Worm (Caenorhabditis elegans): ENCODE data around the gene nlp-14.

Gene nlp-14

DNA sequence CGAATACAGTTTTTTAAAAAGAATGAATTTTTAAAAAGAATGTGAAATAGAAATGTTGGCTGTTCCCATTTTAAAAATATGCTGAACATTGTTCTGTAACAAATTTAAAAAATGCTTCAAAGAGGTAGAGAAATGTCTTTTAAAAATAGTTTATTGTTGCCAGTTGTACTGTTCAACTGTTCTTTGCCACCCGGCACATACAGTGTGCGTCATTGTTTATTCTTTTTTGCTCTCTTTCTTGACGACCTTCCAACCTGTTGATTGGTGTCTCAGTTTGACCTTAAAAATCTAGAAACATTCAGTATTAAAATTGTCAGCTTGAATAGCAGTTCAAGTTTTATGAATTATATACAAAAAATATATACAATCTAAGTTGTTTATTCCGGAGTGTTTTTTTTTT is 12.4 kb upstream of the nlp-14 start:
- TF ChIP-seq ceh-36 (tag; optimal IDR thresholded peaks at IDR 0.05), result no peak
- no peak for TF ChIP-seq F13C5.2 (tag; optimal IDR thresholded peaks at IDR 0.05)
- no peak for TF ChIP-seq ceh-13 (GFP tag; optimal IDR thresholded peaks at IDR 0.05)
- TF ChIP-seq pes-1 (GFP tag; IDR thresholded peaks at IDR 0.05), result no peak
- no peak for TF ChIP-seq aly-1 (tag; optimal IDR thresholded peaks at IDR 0.05)
- TF ChIP-seq tbx-11 (GFP tag; IDR thresholded peaks at IDR 0.05), result no peak
- TF ChIP-seq sea-1 (GFP tag; conservative IDR thresholded peaks at IDR 0.05), result no peak
- no peak for TF ChIP-seq tbx-37 (GFP tag; conservative IDR thresholded peaks at IDR 0.05)
- TF ChIP-seq hmbx-1 (tag; optimal IDR thresholded peaks at IDR 0.05), result no peak
- TF ChIP-seq B0310.2 (tag; optimal IDR thresholded peaks at IDR 0.05), result no peak
- TF ChIP-seq hmg-4 (GFP tag; optimal IDR thresholded peaks at IDR 0.05), result no peak
- no peak for TF ChIP-seq scrt-1 (GFP tag; IDR thresholded peaks at IDR 0.05)
- no peak for TF ChIP-seq hnd-1 (tag; optimal IDR thresholded peaks at IDR 0.05)
- TF ChIP-seq ets-7 (tag; optimal IDR thresholded peaks at IDR 0.05), result no peak
- no peak for TF ChIP-seq flt-1 (GFP tag; IDR thresholded peaks at IDR 0.05)
- TF ChIP-seq tra-4 (tag; optimal IDR thresholded peaks at IDR 0.05), result no peak
- no peak for TF ChIP-seq ama-1 (optimal IDR thresholded peaks at IDR 0.05)

DNA sequence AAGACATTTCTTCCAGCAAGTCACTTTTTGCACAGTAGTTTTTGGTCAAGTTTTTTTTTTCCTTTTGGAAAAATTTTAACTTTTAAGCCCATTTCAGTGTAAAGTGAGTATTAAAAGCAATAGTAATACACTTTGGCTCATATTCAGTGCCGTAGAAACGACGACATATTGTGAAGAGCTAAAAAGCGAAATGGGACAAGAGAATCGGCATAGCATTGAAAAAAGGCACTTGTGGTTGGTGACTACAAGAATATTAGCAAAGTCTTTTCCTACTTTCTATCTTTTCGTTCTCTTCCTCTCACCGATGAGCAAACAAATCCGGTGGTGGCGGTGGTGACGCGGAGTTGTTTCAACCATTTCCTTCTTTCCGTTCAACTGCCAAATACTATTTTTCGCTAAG is 11.7 kb upstream of the nlp-14 start, which contains the start of gene acs-22:
TSS of gene acs-22 (plus strand) at position 301 of the 400 bp plus-strand sequence.
- TF ChIP-seq hmbx-1 (tag; optimal IDR thresholded peaks at IDR 0.05), result no peak
- TF ChIP-seq scrt-1 (GFP tag; IDR thresholded peaks at IDR 0.05), result no peak
- no peak for TF ChIP-seq aly-1 (tag; optimal IDR thresholded peaks at IDR 0.05)
- TF ChIP-seq hnd-1 (tag; optimal IDR thresholded peaks at IDR 0.05), result no peak
- TF ChIP-seq ets-7 (tag; optimal IDR thresholded peaks at IDR 0.05), result no peak
- TF ChIP-seq F13C5.2 (tag; optimal IDR thresholded peaks at IDR 0.05), result no peak
- no peak for TF ChIP-seq tra-4 (tag; optimal IDR thresholded peaks at IDR 0.05)
- no peak for TF ChIP-seq sea-1 (GFP tag; conservative IDR thresholded peaks at IDR 0.05)
- no peak for TF ChIP-seq flt-1 (GFP tag; IDR thresholded peaks at IDR 0.05)
- no peak for TF ChIP-seq tbx-37 (GFP tag; conservative IDR thresholded peaks at IDR 0.05)
- TF ChIP-seq pes-1 (GFP tag; IDR thresholded peaks at IDR 0.05), result no peak
- TF ChIP-seq ama-1 (optimal IDR thresholded peaks at IDR 0.05), result no peak
- TF ChIP-seq hmg-4 (GFP tag; optimal IDR thresholded peaks at IDR 0.05), result no peak
- no peak for TF ChIP-seq tbx-11 (GFP tag; IDR thresholded peaks at IDR 0.05)
- no peak for TF ChIP-seq ceh-36 (tag; optimal IDR thresholded peaks at IDR 0.05)
- no peak for TF ChIP-seq B0310.2 (tag; optimal IDR thresholded peaks at IDR 0.05)
- TF ChIP-seq ceh-13 (GFP tag; optimal IDR thresholded peaks at IDR 0.05), result no peak

DNA sequence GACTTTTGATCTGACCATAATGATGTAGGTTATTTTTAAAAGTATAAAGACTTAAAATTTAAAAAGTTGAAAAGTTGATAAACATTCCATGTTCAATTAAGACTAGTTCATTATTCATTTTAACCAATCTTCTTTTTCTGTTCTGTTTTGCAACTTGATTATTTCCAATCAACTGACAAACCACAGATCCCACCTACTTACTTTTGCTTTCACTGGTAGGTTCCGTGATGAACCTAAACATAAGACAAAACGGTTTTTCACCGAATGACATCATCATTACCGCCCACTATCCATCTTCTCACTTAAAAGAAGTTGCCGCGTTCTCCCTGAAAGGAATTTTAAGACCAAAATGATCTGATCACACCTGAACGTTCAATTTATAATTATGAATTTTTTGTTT is 10.5 kb upstream of the nlp-14 start:
- TF ChIP-seq aly-1 (tag; optimal IDR thresholded peaks at IDR 0.05) (no peak), F13C5.2 (tag; optimal IDR thresholded peaks at IDR 0.05) (no peak)

ce11 chrX:8926865-8927264 is 7.6 kb upstream of the nlp-14 start:
- no peak for TF ChIP-seq pes-1 (GFP tag; IDR thresholded peaks at IDR 0.05)
- TF ChIP-seq hmg-4 (GFP tag; optimal IDR thresholded peaks at IDR 0.05), result no peak
- TF ChIP-seq tbx-11 (GFP tag; IDR thresholded peaks at IDR 0.05), result no peak
- no peak for TF ChIP-seq ceh-36 (tag; optimal IDR thresholded peaks at IDR 0.05)
- no peak for TF ChIP-seq ets-7 (tag; optimal IDR thresholded peaks at IDR 0.05)
- TF ChIP-seq hnd-1 (tag; optimal IDR thresholded peaks at IDR 0.05), result no peak
- TF ChIP-seq ceh-13 (GFP tag; optimal IDR thresholded peaks at IDR 0.05), result no peak

- TF ChIP-seq ceh-13 (GFP tag; optimal IDR thresholded peaks at IDR 0.05) (no peak), tra-4 (tag; optimal IDR thresholded peaks at IDR 0.05) (no peak), flt-1 (GFP tag; IDR thresholded peaks at IDR 0.05) (no peak), aly-1 (tag; optimal IDR thresholded peaks at IDR 0.05) (no peak), hmbx-1 (tag; optimal IDR thresholded peaks at IDR 0.05) (no peak), scrt-1 (GFP tag; IDR thresholded peaks at IDR 0.05) (no peak), tbx-11 (GFP tag; IDR thresholded peaks at IDR 0.05) (no peak), ets-7 (tag; optimal IDR thresholded peaks at IDR 0.05) (no peak), ceh-36 (tag; optimal IDR thresholded peaks at IDR 0.05) (no peak), sea-1 (GFP tag; conservative IDR thresholded peaks at IDR 0.05) (no peak), F13C5.2 (tag; optimal IDR thresholded peaks at IDR 0.05) (no peak), pes-1 (GFP tag; IDR thresholded peaks at IDR 0.05) (no peak)
Measured at ce11 chrX:8926341-8926740, 7.1 kb upstream of the nlp-14 start.

DNA sequence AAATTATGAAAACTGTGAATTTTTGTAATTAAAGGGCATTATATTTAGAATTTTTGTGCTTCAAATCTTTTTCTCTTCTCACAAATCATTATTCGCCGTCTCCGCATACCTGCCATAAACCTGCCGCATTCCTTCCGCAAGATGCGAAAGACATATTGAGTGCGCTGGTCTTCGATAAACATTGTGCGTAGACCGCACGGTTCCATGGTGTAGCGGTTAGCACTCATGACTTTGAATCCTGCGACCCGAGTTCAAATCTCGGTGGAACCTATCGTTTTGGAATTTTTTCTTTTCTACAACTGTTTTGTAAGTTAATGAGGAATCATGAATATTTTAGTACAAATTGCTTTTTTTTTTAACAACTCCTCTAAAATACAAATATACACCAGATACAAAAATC is 6.2 kb upstream of the nlp-14 start:
- TF ChIP-seq hmg-4 (GFP tag; optimal IDR thresholded peaks at IDR 0.05), result no peak
- peak; percentile 18 for TF ChIP-seq hmbx-1 (tag; optimal IDR thresholded peaks at IDR 0.05)
- TF ChIP-seq tra-4 (tag; optimal IDR thresholded peaks at IDR 0.05), result no peak
- peak; percentile 35 for TF ChIP-seq B0310.2 (tag; optimal IDR thresholded peaks at IDR 0.05)
- TF ChIP-seq F13C5.2 (tag; optimal IDR thresholded peaks at IDR 0.05), result peak; percentile 30
- peak; percentile 58 for TF ChIP-seq flt-1 (GFP tag; IDR thresholded peaks at IDR 0.05)
- TF ChIP-seq aly-1 (tag; optimal IDR thresholded peaks at IDR 0.05), result no peak
- peak; percentile 51; the same call in 1 of the 2 replicates for TF ChIP-seq tbx-11 (GFP tag; IDR thresholded peaks at IDR 0.05)
- TF ChIP-seq sea-1 (GFP tag; conservative IDR thresholded peaks at IDR 0.05), result no peak
- TF ChIP-seq ets-7 (tag; optimal IDR thresholded peaks at IDR 0.05), result no peak
- TF ChIP-seq ceh-13 (GFP tag; optimal IDR thresholded peaks at IDR 0.05), result no peak
- peak; percentile 4 for TF ChIP-seq hnd-1 (tag; optimal IDR thresholded peaks at IDR 0.05)
- peak; percentile 79 for TF ChIP-seq pes-1 (GFP tag; IDR thresholded peaks at IDR 0.05)
- no peak for TF ChIP-seq ama-1 (optimal IDR thresholded peaks at IDR 0.05)
- peak; percentile 65 for TF ChIP-seq tbx-37 (GFP tag; conservative IDR thresholded peaks at IDR 0.05)
- TF ChIP-seq ceh-36 (tag; optimal IDR thresholded peaks at IDR 0.05), result no peak
- TF ChIP-seq scrt-1 (GFP tag; IDR thresholded peaks at IDR 0.05), result no peak; the same call in 1 of the 2 replicates

DNA sequence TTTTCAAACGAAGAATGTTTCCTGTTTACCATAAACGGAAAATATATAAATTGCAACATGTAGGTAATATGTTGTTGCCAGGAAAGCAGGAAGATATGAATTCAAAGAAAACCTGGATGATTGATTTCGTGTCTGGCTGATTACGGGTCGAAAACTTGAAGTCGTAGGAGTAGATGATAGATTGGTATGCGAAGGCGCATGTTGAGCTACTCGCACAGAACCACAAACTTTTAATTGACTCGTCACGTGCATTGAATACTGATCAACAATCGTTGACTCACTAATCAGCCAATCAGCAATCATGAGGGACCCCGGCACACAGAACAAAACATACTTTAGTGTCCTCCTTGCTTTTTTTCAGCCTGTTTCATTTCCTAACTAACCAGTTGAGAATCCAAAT is 2.0 kb upstream of the nlp-14 start:
- TF ChIP-seq B0310.2 (tag; optimal IDR thresholded peaks at IDR 0.05) (no peak), hmbx-1 (tag; optimal IDR thresholded peaks at IDR 0.05) (no peak), flt-1 (GFP tag; IDR thresholded peaks at IDR 0.05) (no peak), ceh-13 (GFP tag; optimal IDR thresholded peaks at IDR 0.05) (no peak), tbx-37 (GFP tag; conservative IDR thresholded peaks at IDR 0.05) (no peak), hnd-1 (tag; optimal IDR thresholded peaks at IDR 0.05) (no peak), scrt-1 (GFP tag; IDR thresholded peaks at IDR 0.05) (no peak), aly-1 (tag; optimal IDR thresholded peaks at IDR 0.05) (no peak)

ce11 chrX:8918792-8919191 is 431 bp downstream of the nlp-14 start:
- no peak for TF ChIP-seq F13C5.2 (tag; optimal IDR thresholded peaks at IDR 0.05)
- TF ChIP-seq hmg-4 (GFP tag; optimal IDR thresholded peaks at IDR 0.05), result no peak
- TF ChIP-seq flt-1 (GFP tag; IDR thresholded peaks at IDR 0.05), result no peak

Measured in whole organism, early embryonic.